Fruit fly (Drosophila melanogaster): ENCODE results near the gene ORMDL.

ORMDL gene

DNA sequence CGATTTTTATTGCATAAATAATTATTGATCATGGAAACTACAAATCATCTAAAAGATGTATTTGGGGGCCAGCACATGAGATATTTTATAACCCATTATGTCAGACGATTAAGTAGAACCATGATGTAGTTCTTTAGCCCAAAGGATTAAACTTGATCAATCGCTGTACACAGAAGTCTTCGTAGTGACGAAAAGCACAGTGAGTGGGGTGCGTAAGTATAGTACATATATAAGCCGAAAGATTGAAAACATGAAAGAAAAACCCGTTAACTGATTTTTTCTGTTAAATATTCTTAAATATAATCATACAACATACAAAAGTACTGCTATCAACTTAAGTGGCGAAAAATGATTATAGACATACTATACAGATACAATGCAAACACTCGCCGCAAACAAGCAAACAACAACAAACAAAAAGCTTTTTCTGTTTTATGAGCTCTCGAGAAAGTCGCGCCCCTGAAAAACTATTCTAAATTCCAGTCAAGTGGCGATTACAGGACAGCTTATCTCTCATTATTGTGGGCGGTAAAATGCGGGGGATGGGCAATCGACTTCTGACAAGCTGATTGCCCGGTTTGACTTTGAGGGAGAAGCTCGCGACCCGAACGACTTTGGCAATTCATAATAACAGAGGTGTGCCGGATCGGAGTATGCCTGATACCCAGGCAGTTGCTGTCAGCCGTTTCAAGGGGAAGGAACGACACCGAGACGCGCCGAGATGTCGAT lies 1.3 kb downstream of the ORMDL start, which contains the start of gene CG32444:
Gene CG32444, plus strand, starts transcription at position 683 of the 729 bp plus-strand sequence.
- TF ChIP-seq insv (optimal IDR thresholded peaks at IDR 0.05) (no peak), psq (optimal IDR thresholded peaks at IDR 0.05) (no peak), Myc (optimal IDR thresholded peaks at IDR 0.05) (no peak), h (optimal IDR thresholded peaks at IDR 0.05) (no peak), ttk (optimal IDR thresholded peaks at IDR 0.05) (no peak), Sin3A (optimal IDR thresholded peaks at IDR 0.05) (no peak)

DNA sequence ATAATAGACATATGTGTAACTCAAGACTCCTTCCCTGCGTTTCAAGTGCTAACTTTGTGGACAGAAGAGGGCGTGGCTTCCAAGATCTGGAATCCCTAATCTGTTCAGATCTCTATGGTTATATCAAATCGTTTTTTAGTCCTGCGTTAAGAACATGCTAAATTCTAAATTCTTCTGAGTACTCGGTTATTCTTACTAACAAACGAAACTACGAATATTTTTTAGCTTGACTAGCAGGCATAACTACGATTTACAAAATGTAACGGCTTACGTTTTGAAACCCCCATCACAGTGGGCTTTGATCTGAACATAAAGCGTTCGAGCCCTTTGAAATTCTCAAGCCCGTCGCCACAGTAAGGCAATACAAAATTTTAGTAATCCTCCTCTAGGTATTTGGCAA lies 4.0 kb downstream of the ORMDL start, which contains the start of gene CG32445:
Gene CG32445, plus strand, starts transcription at position 301 of the 400 bp plus-strand sequence.
- TF ChIP-seq Myc (optimal IDR thresholded peaks at IDR 0.05) (no peak), h (optimal IDR thresholded peaks at IDR 0.05) (no peak), ttk (optimal IDR thresholded peaks at IDR 0.05) (no peak)

DNA sequence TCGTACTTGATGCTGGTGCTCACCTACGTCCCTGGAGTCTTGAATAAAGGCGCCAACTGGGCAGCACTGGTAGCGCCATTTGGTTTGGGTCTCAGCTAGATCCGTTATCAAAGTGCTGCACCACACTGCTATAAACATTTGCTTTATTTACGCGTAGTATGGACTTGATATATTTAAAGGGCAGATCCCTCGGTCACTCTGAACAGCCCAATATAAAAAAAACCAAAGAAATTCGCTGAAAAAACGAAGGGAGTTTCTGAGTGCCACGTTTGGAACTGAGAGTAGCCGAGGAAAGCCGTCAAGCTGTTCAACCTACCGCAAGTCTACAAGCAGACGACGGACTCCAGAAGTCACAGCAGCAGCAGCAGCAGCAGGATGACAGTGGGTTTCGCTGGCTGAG lies 5.7 kb downstream of the ORMDL start, which contains the start of gene Atox1:
Gene Atox1, plus strand, starts transcription at position 181 of the 400 bp plus-strand sequence.
- no peak for TF ChIP-seq ttk (optimal IDR thresholded peaks at IDR 0.05)
- no peak for TF ChIP-seq h (optimal IDR thresholded peaks at IDR 0.05)
- no peak for TF ChIP-seq insv (optimal IDR thresholded peaks at IDR 0.05)
- no peak for TF ChIP-seq Sin3A (optimal IDR thresholded peaks at IDR 0.05)
- no peak for TF ChIP-seq psq (optimal IDR thresholded peaks at IDR 0.05)
- no peak for TF ChIP-seq Myc (optimal IDR thresholded peaks at IDR 0.05)

DNA sequence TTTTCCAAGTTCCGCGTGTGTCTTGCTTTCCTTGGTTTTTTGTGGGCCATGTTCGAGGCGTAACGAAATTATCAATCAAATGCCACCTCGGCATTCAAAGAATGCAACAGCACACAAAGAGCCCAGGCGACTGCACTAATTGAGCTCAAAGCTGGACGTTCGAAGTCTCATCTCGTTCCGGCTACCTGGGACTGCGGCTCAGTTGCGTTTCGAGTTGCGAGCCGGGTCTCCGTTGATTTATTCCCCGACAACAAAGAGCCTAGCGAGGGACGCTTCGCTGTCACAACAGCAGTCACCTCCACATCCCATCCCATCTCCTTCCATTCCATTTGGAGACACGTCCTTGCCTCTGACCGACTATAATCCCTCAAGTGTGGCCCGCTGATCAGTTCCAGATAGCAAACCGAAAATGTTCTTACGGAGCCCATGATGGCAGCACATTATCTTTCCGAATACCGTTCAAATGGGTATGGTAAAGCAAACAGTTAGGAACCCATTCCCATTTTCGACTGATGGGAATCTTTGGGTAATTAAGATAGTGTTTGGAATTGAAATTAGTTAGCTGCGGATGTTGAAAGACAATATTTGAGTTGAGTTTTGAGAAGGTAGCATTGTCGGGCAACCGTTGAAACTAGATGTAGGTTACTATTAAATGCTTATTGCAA lies 7.9 kb downstream of the ORMDL start:
- TF ChIP-seq insv (optimal IDR thresholded peaks at IDR 0.05), result no peak
- no peak for TF ChIP-seq h (optimal IDR thresholded peaks at IDR 0.05)
- no peak for TF ChIP-seq Myc (optimal IDR thresholded peaks at IDR 0.05)
- TF ChIP-seq psq (optimal IDR thresholded peaks at IDR 0.05), result no peak

DNA sequence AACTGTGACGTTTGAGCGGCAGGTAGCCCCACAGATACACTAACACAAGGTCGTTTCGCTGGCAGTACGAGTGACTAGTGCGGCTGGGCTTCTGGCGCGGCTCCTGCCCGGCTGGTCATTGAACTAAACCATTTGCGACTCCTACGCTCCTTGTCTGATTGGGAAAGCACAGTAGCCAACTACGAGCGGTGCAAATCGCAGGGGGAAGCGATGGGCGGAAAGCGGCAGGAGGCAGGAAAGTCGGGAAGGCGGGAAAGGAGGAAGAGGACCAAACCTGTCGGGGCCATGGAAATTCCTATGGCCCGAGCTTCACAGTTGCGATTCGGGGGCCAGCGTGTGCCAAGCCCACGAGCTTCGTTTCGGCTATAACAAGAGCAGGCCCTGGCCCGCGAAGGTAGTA lies 9.1 kb downstream of the ORMDL start:
- TF ChIP-seq h (optimal IDR thresholded peaks at IDR 0.05), result no peak
- no peak for TF ChIP-seq Sin3A (optimal IDR thresholded peaks at IDR 0.05)
- TF ChIP-seq ttk (optimal IDR thresholded peaks at IDR 0.05), result no peak
- no peak for TF ChIP-seq Myc (optimal IDR thresholded peaks at IDR 0.05)
- no peak for TF ChIP-seq insv (optimal IDR thresholded peaks at IDR 0.05)
- no peak for TF ChIP-seq psq (optimal IDR thresholded peaks at IDR 0.05)

DNA sequence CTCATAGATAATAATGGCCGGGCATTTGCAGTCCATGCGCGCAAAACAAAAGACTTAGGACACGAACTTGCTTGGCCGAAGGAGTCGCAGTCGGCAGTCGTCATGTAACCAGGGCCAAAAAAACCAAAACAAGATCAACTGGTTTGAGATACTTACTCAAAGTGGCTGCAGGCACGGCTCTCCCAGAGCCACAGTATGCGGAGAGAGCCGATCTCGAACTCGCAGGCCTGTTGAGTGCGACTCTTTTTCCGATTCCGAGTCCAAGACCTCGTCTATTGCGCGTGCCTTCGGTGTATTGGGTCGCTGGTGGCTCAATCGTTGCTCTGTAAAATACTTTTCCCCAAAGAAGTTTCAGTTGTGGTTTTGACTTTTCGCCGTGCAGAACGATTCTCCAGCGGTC lies 9.5 kb downstream of the ORMDL start, which contains the start of gene CG43980:
Gene CG43980, plus strand, starts transcription at position 352 of the 400 bp plus-strand sequence.
- TF ChIP-seq Myc (optimal IDR thresholded peaks at IDR 0.05), result no peak
- TF ChIP-seq Sin3A (optimal IDR thresholded peaks at IDR 0.05), result no peak
- TF ChIP-seq h (optimal IDR thresholded peaks at IDR 0.05), result no peak
- TF ChIP-seq ttk (optimal IDR thresholded peaks at IDR 0.05), result no peak
- TF ChIP-seq psq (optimal IDR thresholded peaks at IDR 0.05), result no peak
- no peak for TF ChIP-seq insv (optimal IDR thresholded peaks at IDR 0.05)

DNA sequence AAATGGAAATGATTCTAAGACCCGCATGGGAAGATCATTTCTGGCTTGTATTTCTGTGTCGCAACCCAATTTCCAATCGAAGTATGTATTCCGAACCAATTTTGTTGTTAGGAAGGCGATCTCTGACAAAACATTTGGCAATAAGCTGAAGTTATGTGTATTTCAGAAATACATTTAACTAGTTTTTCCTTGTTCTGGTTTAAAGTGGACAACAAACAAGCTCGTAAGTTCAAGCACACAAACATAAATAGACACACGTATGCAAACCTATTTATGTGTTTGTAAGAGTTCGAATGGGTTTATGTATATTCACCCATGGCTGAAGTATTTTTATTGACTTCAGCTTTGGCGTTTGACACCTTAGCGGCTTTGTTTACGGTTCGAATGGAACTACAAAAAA lies 10.8 kb downstream of the ORMDL start:
- no peak for TF ChIP-seq psq (optimal IDR thresholded peaks at IDR 0.05)

DNA sequence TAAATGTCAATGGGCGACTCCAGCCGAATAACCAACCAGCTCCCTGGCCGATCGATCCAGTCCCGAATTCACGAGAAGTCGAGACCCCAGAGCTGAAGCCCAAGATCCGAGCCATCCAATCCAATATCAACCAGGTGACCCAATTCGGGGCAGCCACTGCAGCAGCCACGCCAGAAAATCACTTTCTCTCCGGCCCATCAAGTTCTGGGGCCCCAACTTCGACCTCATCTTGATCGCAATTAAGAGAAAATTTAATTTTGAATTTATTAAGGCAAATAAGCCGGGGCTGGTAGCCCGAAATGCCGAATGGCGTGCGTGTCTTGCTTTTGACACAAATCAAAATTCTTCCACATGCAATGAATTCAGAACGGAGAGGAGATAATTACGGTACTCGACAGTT lies 12.7 kb downstream of the ORMDL start:
- TF ChIP-seq insv (optimal IDR thresholded peaks at IDR 0.05) (no peak), h (optimal IDR thresholded peaks at IDR 0.05) (no peak), psq (optimal IDR thresholded peaks at IDR 0.05) (no peak), Myc (optimal IDR thresholded peaks at IDR 0.05) (no peak)

DNA sequence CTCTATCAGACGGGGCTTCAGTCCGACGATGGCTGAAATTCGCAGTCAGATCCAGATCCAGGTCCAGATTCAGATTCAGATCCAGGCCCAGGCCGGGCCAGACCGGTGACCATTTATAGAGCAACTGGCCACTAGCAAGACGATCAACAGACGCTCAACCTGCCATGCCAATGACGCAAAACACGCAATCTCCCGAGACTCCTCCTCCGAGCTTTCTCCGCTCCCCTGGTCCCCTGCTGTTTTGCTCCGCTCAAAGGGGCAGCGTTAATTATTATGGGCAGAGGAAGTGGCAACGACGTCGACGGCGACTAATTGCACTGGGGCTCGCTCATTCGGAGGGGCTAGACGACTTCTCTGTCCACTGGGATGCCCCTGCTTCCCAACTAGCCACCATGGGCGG lies 16.3 kb downstream of the ORMDL start:
- no peak for TF ChIP-seq psq (optimal IDR thresholded peaks at IDR 0.05)
- no peak for TF ChIP-seq h (optimal IDR thresholded peaks at IDR 0.05)
- no peak for TF ChIP-seq insv (optimal IDR thresholded peaks at IDR 0.05)
- no peak for TF ChIP-seq Sin3A (optimal IDR thresholded peaks at IDR 0.05)
- TF ChIP-seq Myc (optimal IDR thresholded peaks at IDR 0.05), result no peak
- TF ChIP-seq ttk (optimal IDR thresholded peaks at IDR 0.05), result no peak

DNA sequence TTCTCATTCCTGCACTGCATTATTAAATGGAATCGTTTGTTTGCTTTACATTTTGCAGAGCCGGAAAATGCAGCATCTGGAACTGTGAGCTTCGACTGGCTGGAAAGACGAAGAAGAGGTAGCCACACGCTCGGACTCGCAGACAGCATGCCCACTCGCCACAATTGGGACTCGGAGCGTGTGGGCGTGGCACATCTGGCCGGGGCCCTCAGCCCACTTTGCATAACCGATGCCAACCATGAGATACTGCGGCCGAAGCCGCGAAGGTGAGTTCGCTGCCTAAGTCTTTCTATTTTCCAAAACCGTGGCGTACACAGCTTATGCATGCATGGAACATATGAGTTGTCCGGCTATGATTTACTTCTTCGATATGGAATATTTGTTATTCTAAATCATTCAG lies 17.0 kb downstream of the ORMDL start:
- TF ChIP-seq h (optimal IDR thresholded peaks at IDR 0.05) (no peak), Sin3A (optimal IDR thresholded peaks at IDR 0.05) (no peak), ttk (optimal IDR thresholded peaks at IDR 0.05) (no peak), psq (optimal IDR thresholded peaks at IDR 0.05) (no peak), insv (optimal IDR thresholded peaks at IDR 0.05) (no peak), Myc (optimal IDR thresholded peaks at IDR 0.05) (no peak)

DNA sequence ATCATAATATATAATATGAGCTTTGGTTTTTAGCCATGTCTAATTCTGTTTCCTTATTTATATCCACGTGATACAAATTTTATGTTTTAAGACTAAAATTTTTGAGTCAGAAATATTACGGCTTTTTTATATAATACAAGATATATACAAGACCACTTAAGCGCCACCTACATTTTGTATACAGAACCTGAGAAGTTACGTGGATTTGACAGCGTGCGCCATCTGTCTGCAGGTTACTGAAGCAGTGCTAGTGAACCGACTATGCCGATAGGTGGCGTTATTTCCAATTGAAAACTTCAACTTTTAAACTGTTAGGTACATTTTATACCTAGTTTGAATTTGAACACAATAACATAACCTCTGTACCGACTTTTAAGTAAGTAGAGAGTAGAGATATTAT lies 17.7 kb downstream of the ORMDL start:
- no peak for TF ChIP-seq insv (optimal IDR thresholded peaks at IDR 0.05)
- TF ChIP-seq ttk (optimal IDR thresholded peaks at IDR 0.05), result no peak
- no peak for TF ChIP-seq psq (optimal IDR thresholded peaks at IDR 0.05)
- TF ChIP-seq h (optimal IDR thresholded peaks at IDR 0.05), result no peak
- no peak for TF ChIP-seq Myc (optimal IDR thresholded peaks at IDR 0.05)
- no peak for TF ChIP-seq Sin3A (optimal IDR thresholded peaks at IDR 0.05)

DNA sequence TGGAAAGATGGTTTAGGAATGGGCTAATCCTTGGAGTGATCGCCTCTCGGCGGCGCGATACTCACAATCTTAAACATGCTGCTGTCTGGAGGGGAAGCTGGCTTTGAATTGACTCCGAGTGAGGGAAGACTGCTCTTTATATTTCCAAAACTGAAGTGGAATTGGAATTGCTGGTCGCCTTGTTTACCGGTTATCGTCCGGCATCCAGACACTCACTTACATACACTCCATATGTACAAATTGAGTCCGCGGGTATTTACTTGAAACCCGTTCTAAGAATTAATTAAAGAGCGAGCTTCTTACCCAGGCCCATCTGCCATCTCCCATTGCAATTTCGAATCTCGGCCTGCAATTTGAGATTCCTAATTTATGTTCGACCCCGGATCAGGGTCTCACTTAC lies 31.8 kb downstream of the ORMDL start, which contains the start of gene Cpr78E:
Gene Cpr78E, minus strand, starts transcription at position 101 of the 400 bp plus-strand sequence.
- no peak for TF ChIP-seq psq (optimal IDR thresholded peaks at IDR 0.05)
- no peak for TF ChIP-seq h (optimal IDR thresholded peaks at IDR 0.05)
- TF ChIP-seq insv (optimal IDR thresholded peaks at IDR 0.05), result no peak
- no peak for TF ChIP-seq Myc (optimal IDR thresholded peaks at IDR 0.05)
- no peak for TF ChIP-seq Sin3A (optimal IDR thresholded peaks at IDR 0.05)
- no peak for TF ChIP-seq ttk (optimal IDR thresholded peaks at IDR 0.05)

DNA sequence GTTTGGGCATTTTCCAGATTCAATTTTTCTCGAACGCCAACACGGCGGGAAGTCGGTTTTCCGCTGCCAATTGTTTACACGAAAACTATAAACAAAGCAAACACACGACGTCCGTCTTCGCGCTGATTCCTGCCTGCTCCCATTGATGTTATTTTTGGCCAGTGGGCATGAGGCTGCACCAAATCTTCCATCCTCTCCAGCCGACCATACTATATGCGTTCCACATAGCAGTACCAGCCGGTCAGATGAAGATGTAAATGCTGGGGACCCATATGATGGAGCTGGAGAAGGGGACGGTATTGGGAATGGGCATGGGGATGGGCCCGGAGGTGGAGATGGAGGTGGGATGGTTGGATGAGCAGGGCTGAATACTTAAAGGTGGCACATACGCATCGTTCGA lies 32.4 kb downstream of the ORMDL start:
- no peak for TF ChIP-seq Sin3A (optimal IDR thresholded peaks at IDR 0.05)
- TF ChIP-seq h (optimal IDR thresholded peaks at IDR 0.05), result no peak
